Worm (Caenorhabditis elegans) whole organism, L4/young adult: ENCODE data around the gene Y36E3A.2.

Source experiments
- W03F9.2 ChIP-seq: fragments of 150-350 bp; optimal IDR thresholded peaks from 2 replicates; lab custom pipeline; 2014; ENCODE audit warnings: missing biosample characterization, missing genetic modification characterization
- dao-5 ChIP-seq: sonication (generic microtip); optimal IDR thresholded peaks from 2 replicates; lab custom pipeline; 2016; ENCODE audit warnings: missing genotype, missing genetic modification characterization, moderate library complexity, missing compliant biosample characterization
- him-1 ChIP-seq: sonication (generic microtip); optimal IDR thresholded peaks from 2 replicates; lab custom pipeline; 2016; ENCODE audit warnings: missing genotype, missing genetic modification reagents, missing genetic modification characterization, missing compliant biosample characterization

The Y36E3A.2 gene

DNA sequence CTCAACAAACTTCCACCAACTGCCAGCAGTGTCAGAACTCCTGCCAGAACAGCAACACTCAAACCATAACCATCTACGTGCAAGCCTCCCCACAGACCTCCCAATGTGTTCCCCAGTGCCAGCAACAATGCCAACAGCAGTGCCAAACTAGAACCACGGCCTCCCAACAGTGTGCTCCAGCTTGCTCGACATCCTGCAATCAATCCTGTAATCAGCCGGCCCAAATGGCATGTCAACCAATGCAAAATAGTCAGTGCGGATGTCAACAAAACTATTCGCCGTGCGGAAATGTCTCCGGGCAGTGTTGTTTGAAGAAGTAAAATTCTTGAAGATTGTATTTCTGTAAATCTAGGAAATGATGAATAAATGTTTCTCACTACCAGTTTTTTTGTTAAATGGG, 40.9 kb downstream of the Y36E3A.2 start:
- TF ChIP-seq W03F9.2 (tag; lab: Kevin White, UChicago) (no peak), him-1 (tag; lab: Kevin White, UChicago) (no peak)

DNA sequence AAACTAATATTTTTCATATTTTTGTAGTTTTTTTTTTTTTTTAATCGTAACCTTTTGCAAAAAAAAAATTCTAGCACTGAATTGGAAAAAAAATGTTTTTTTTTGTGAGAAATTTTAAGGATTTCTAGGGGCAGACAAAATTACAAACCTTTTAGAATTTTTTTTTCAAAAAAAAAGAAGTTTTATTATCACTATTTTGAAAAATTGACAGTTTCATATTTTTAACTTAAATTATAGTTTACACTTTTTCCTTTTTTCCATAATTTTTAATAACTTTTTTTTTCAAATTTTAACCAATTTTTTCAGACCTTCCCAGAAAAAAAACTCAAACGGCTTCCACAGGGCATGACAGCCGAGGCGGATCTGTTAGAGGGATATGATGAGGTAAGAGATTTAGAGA, 45.2 kb downstream of the Y36E3A.2 start, which contains the start of gene dpf-1:
Gene dpf-1, plus strand, starts transcription at position 301 of the 400 bp plus-strand sequence.
- no peak for TF ChIP-seq W03F9.2 (tag; lab: Kevin White, UChicago)
- TF ChIP-seq dao-5 (tag; lab: Kevin White, UChicago), result no peak
- TF ChIP-seq him-1 (tag; lab: Kevin White, UChicago), result no peak
